Fruit fly (Drosophila melanogaster): ENCODE data around the gene Samuel.

Samuel gene

dm6 chr2L:11106562-11106962 lies 39.8 kb upstream of the Samuel start, which contains the start of gene Reps:
TSS of gene Reps (minus strand) at chr2L:11106645.
- TF ChIP-seq dpn (GFP tag; optimal IDR thresholded peaks at IDR 0.05): peak; percentile 99
- TF ChIP-seq Dip3 (GFP tag; optimal IDR thresholded peaks at IDR 0.05): peak; percentile 98
- no peak for TF ChIP-seq cad (GFP tag; optimal IDR thresholded peaks at IDR 0.05)
- peak; percentile 98 for TF ChIP-seq YL-1 (GFP tag; optimal IDR thresholded peaks at IDR 0.05)
- peak; percentile 29 to 78 for TF ChIP-seq insv (GFP tag; optimal IDR thresholded peaks at IDR 0.05)
- TF ChIP-seq CG4707 (GFP tag; optimal IDR thresholded peaks at IDR 0.05): peak; percentile 90
- no peak for TF ChIP-seq lov (optimal IDR thresholded peaks at IDR 0.05)
- peak; percentile 98 for TF ChIP-seq lov (GFP tag; IDR thresholded peaks at IDR 0.05)
- TF ChIP-seq CG15696 (tag; optimal IDR thresholded peaks at IDR 0.05): peak; percentile 99
- TF ChIP-seq CG12104 (GFP tag; optimal IDR thresholded peaks at IDR 0.05): peak; percentile 98
- TF ChIP-seq exex (tag; optimal IDR thresholded peaks at IDR 0.05): peak; percentile 87
- peak; percentile 99 for TF ChIP-seq Abd-B (GFP tag; optimal IDR thresholded peaks at IDR 0.05)
- no peak for TF ChIP-seq pan (optimal IDR thresholded peaks at IDR 0.05)
- peak in 1 of 2 experiments; percentile 99 for TF ChIP-seq pan (GFP tag; optimal IDR thresholded peaks at IDR 0.05 in 1 of 2, IDR thresholded peaks at IDR 0.05 in 1 of 2)
- TF ChIP-seq CG6689 (GFP tag; IDR thresholded peaks at IDR 0.05): peak; percentile 100
- TF ChIP-seq CG13424 (tag; optimal IDR thresholded peaks at IDR 0.05): peak; percentile 98
- TF ChIP-seq Hr3 (GFP tag; optimal IDR thresholded peaks at IDR 0.05): peak; percentile 99
- TF ChIP-seq CG8089 (GFP tag; optimal IDR thresholded peaks at IDR 0.05): peak; percentile 97
- TF ChIP-seq maf-S (GFP tag; optimal IDR thresholded peaks at IDR 0.05): peak; percentile 97
- TF ChIP-seq CG9817 (tag; optimal IDR thresholded peaks at IDR 0.05): peak; percentile 98
- TF ChIP-seq en (GFP tag; optimal IDR thresholded peaks at IDR 0.05): peak; percentile 95
- peak; percentile 91 for TF ChIP-seq CG17802 (tag; optimal IDR thresholded peaks at IDR 0.05)
- peak; percentile 49; the same call in 1 of the 3 replicates for TF ChIP-seq Doc3 (GFP tag; IDR thresholded peaks at IDR 0.05; ENCODE audit: partially characterized antibody)
- TF ChIP-seq CG1602 (GFP tag; optimal IDR thresholded peaks at IDR 0.05): peak; percentile 99
- TF ChIP-seq Nf-YB (GFP tag; optimal IDR thresholded peaks at IDR 0.05): peak; percentile 88
- TF ChIP-seq CG8765 (GFP tag; IDR thresholded peaks at IDR 0.05): peak; percentile 99
- peak; percentile 98 for TF ChIP-seq CG33557 (GFP tag; optimal IDR thresholded peaks at IDR 0.05)
- TF ChIP-seq CG1832 (GFP tag; optimal IDR thresholded peaks at IDR 0.05): no peak
- TF ChIP-seq CG12942 (GFP tag; optimal IDR thresholded peaks at IDR 0.05): peak; percentile 99
- peak; percentile 90 for TF ChIP-seq Dref (GFP tag; IDR thresholded peaks at IDR 0.05)
- peak; percentile 98 for TF ChIP-seq CG18764 (GFP tag; optimal IDR thresholded peaks at IDR 0.05)
- TF ChIP-seq ase (GFP tag; IDR thresholded peaks at IDR 0.05): peak; percentile 99
- TF ChIP-seq Optix (GFP tag; IDR thresholded peaks at IDR 0.05): peak; percentile 99
- TF ChIP-seq vvl (GFP tag; IDR thresholded peaks at IDR 0.05): peak; percentile 99
- TF ChIP-seq ci (GFP tag; IDR thresholded peaks at IDR 0.05): peak; percentile 99
- TF ChIP-seq Max (GFP tag; optimal IDR thresholded peaks at IDR 0.05): peak; percentile 99
- TF ChIP-seq CG15269 (tag; optimal IDR thresholded peaks at IDR 0.05): peak; percentile 98
- TF ChIP-seq jumu (GFP tag; optimal IDR thresholded peaks at IDR 0.05): peak; percentile 98
- TF ChIP-seq Hmx (GFP tag; optimal IDR thresholded peaks at IDR 0.05): peak; percentile 96
- TF ChIP-seq lilli (GFP tag; optimal IDR thresholded peaks at IDR 0.05): peak; percentile 99
- TF ChIP-seq ap (GFP tag; IDR thresholded peaks at IDR 0.05): peak; percentile 99
- peak; percentile 86 for TF ChIP-seq CG3163 (GFP tag; optimal IDR thresholded peaks at IDR 0.05)
- peak; percentile 99 for TF ChIP-seq tin (GFP tag; optimal IDR thresholded peaks at IDR 0.05)
- peak; percentile 97 for TF ChIP-seq vfl (GFP tag; optimal IDR thresholded peaks at IDR 0.05)
- TF ChIP-seq NfI (GFP tag; optimal IDR thresholded peaks at IDR 0.05): peak; percentile 98
- TF ChIP-seq CG14014 (GFP tag; IDR thresholded peaks at IDR 0.05): peak; percentile 98
- peak; percentile 99 for TF ChIP-seq CG11093 (GFP tag; IDR thresholded peaks at IDR 0.05)
- TF ChIP-seq Dad (GFP tag; optimal IDR thresholded peaks at IDR 0.05): peak; percentile 98
- TF ChIP-seq H2.0 (GFP tag; IDR thresholded peaks at IDR 0.05): peak; percentile 98
- TF ChIP-seq Eip74EF (GFP tag; optimal IDR thresholded peaks at IDR 0.05): peak in 1 of 2 experiments; percentile 95
- TF ChIP-seq Med (GFP tag): peak; percentile 100
- peak; percentile 99 for TF ChIP-seq CG12769 (tag; optimal IDR thresholded peaks at IDR 0.05)

All from whole organism, embryonic.